2 fruit fly cellular contexts compared by ENCODE assay signal in the genomic region with DNA sequence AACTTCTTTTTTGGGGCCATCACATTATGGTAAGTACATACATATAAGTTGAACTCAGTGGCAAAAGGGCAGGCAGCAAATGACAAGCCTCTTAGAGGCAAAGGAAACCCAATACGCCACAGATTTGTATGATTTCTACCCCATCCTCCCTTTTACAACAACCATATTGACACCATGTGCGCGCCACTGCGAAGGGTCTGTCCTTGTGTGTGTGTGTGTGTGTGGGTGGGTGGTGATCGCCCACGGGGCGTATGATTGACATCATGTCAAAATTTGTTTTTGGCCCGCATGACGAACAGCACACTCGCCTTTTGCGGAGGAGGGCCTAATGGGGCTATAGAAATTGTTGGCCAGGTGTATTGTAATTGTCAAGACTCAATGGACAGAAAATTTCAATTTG.
A peak's percentile ranks its signal among the peaks of the same experiment; 100 is the strongest.
TF ChIP-seq lines count a peak whose summit lies in the region.

No protein-coding gene starts in this region.

- no peak for TF ChIP-seq CTCF in whole organism, embryonic (GFP tag; optimal IDR thresholded peaks at IDR 0.05; lab: Kevin White, UChicago)

TF ChIP-seq in whole organism, embryonic, 481 proteins besides CTCF, POLR2A, EP300 and RAD21 (continues in another document):
- TF ChIP-seq so (GFP tag; IDR thresholded peaks at IDR 0.05; lab: Robert Waterston, UW) (peak; percentile 67; the same call in 1 of the 3 replicates), HLHmδ (GFP tag; optimal IDR thresholded peaks at IDR 0.05; lab: Kevin White, UChicago) (peak; percentile 33), Hr51 (GFP tag; optimal IDR thresholded peaks at IDR 0.05; lab: Kevin White, UChicago) (no peak), CG6813 (GFP tag; optimal IDR thresholded peaks at IDR 0.05; lab: Kevin White, UChicago) (peak; percentile 2), CG6175 (GFP tag; IDR thresholded peaks at IDR 0.05; lab: Robert Waterston, UW) (peak; percentile 32; the same call in 1 of the 3 replicates), sd (tag; optimal IDR thresholded peaks at IDR 0.05; lab: Kevin White, UChicago) (peak; percentile 27), lmd (GFP tag; IDR thresholded peaks at IDR 0.05; lab: Robert Waterston, UW) (no peak), tio (GFP tag; optimal IDR thresholded peaks at IDR 0.05; lab: Kevin White, UChicago) (no peak), CG4360 (GFP tag; IDR thresholded peaks at IDR 0.05; lab: Robert Waterston, UW) (peak; percentile 84), Asciz (GFP tag; optimal IDR thresholded peaks at IDR 0.05; lab: Kevin White, UChicago) (no peak), Meics (GFP tag; optimal IDR thresholded peaks at IDR 0.05; lab: Kevin White, UChicago) (no peak), CG7372 (GFP tag; IDR thresholded peaks at IDR 0.05; lab: Robert Waterston, UW) (peak; percentile 33; the same call in 1 of the 2 replicates), CG14050 (GFP tag; IDR thresholded peaks at IDR 0.05; lab: Robert Waterston, UW) (no peak), CG14014 (GFP tag; IDR thresholded peaks at IDR 0.05; lab: Robert Waterston, UW) (0 out of 2 replicates have a peak, but pooled peaks have one; percentile 17), bcd (GFP tag; optimal IDR thresholded peaks at IDR 0.05; lab: Kevin White, UChicago) (no peak), da (GFP tag; optimal IDR thresholded peaks at IDR 0.05; lab: Kevin White, UChicago) (no peak), Awh (GFP tag; IDR thresholded peaks at IDR 0.05; lab: Robert Waterston, UW) (peak; percentile 30; the same call in 1 of the 2 replicates), org-1 (GFP tag; optimal IDR thresholded peaks at IDR 0.05; lab: Kevin White, UChicago) (peak; percentile 4), CG8290 (GFP tag; optimal IDR thresholded peaks at IDR 0.05; lab: Kevin White, UChicago) (no peak), CG8290 (tag; optimal IDR thresholded peaks at IDR 0.05; lab: Kevin White, UChicago) (peak in 1 of 2 experiments; percentile 48), CG10147 (GFP tag; optimal IDR thresholded peaks at IDR 0.05; lab: Kevin White, UChicago) (peak; percentile 13), Med (GFP tag; lab: Kevin White, UChicago) (peak; percentile 38), CG3281 (GFP tag; optimal IDR thresholded peaks at IDR 0.05; lab: Kevin White, UChicago) (no peak), CG14441 (GFP tag; IDR thresholded peaks at IDR 0.05; lab: Robert Waterston, UW) (0 out of 2 replicates have a peak, but pooled peaks have one; percentile 27), ci (GFP tag; IDR thresholded peaks at IDR 0.05; lab: Robert Waterston, UW) (0 out of 3 replicates have a peak, but pooled peaks have one; percentile 48), CG10366 (GFP tag; IDR thresholded peaks at IDR 0.05; lab: Robert Waterston, UW) (no peak), Dll (GFP tag; IDR thresholded peaks at IDR 0.05; lab: Robert Waterston, UW; ENCODE audit: partially characterized antibody) (no peak), CG3407 (GFP tag; optimal IDR thresholded peaks at IDR 0.05; lab: Kevin White, UChicago) (no peak), D (optimal IDR thresholded peaks at IDR 0.05; lab: Kevin White, UChicago) (no peak), D (GFP tag; optimal IDR thresholded peaks at IDR 0.05; lab: Kevin White, UChicago) (no peak), CG16813 (GFP tag; IDR thresholded peaks at IDR 0.05; lab: Robert Waterston, UW; ENCODE audit: partially characterized antibody) (no peak), otp (GFP tag; IDR thresholded peaks at IDR 0.05; lab: Robert Waterston, UW) (0 out of 3 replicates have a peak, but pooled peaks have one; percentile 6), CG14965 (GFP tag; optimal IDR thresholded peaks at IDR 0.05; lab: Kevin White, UChicago; ENCODE audit: borderline replicate concordance) (no peak), twi (tag; optimal IDR thresholded peaks at IDR 0.05; lab: Kevin White, UChicago) (peak; percentile 87), CG7786 (GFP tag; optimal IDR thresholded peaks at IDR 0.05; lab: Kevin White, UChicago) (no peak), sna (GFP tag; IDR thresholded peaks at IDR 0.05; lab: Robert Waterston, UW; ENCODE audit: partially characterized antibody) (no peak), BtbVII (GFP tag; optimal IDR thresholded peaks at IDR 0.05; lab: Kevin White, UChicago) (peak; percentile 53), cato (GFP tag; optimal IDR thresholded peaks at IDR 0.05; lab: Kevin White, UChicago; ENCODE audit: borderline replicate concordance) (no peak), CG1647 (GFP tag; optimal IDR thresholded peaks at IDR 0.05; lab: Kevin White, UChicago) (no peak), crc (GFP tag; optimal IDR thresholded peaks at IDR 0.05; lab: Kevin White, UChicago) (no peak), pum (GFP tag; optimal IDR thresholded peaks at IDR 0.05; lab: Kevin White, UChicago) (no peak)

TF ChIP-seq in whole organism, prepupa, 60 proteins besides CTCF, POLR2A, EP300 and RAD21:
- TF ChIP-seq svp (GFP tag; lab: Kevin White, UChicago), result peak; percentile 42
- no peak for TF ChIP-seq CG8632 (GFP tag; optimal IDR thresholded peaks at IDR 0.05; lab: Kevin White, UChicago)
- peak; percentile 46 for TF ChIP-seq fkh (GFP tag; optimal IDR thresholded peaks at IDR 0.05; lab: Kevin White, UChicago)
- no peak for TF ChIP-seq Sox102F (GFP tag; optimal IDR thresholded peaks at IDR 0.05; lab: Kevin White, UChicago)
